Worm (Caenorhabditis elegans) whole organism, mixed stage, embryonic: ENCODE data around the gene scc-3.

Experiments used
- M03D4.4 ChIP-seq: sonication (generic microtip); optimal IDR thresholded peaks from 2 replicates; lab custom pipeline; 2017; ENCODE audit warnings: mild to moderate bottlenecking, missing genetic modification characterization, missing compliant biosample characterization
- blmp-1 ChIP-seq: fragments of 150-350 bp; optimal IDR thresholded peaks from 2 replicates; lab custom pipeline; 2014; ENCODE audit warnings: missing biosample characterization, missing genetic modification characterization
- ceh-39 ChIP-seq: fragments of 150-350 bp; optimal IDR thresholded peaks from 2 replicates; lab custom pipeline; 2014; ENCODE audit warnings: missing biosample characterization, missing genetic modification characterization
- ceh-43 ChIP-seq: fragments of 200-800 bp; sonication (Bioruptor generic); optimal IDR thresholded peaks from 2 replicates; lab custom pipeline; 2018; ENCODE audit warnings: mild to moderate bottlenecking, missing genetic modification characterization, moderate library complexity, missing compliant biosample characterization
- ces-1 ChIP-seq: fragments of 150-350 bp; optimal IDR thresholded peaks from 2 replicates; lab custom pipeline; 2014; ENCODE audit warnings: missing biosample characterization, missing genetic modification reagents, missing genetic modification characterization
- cnd-1 ChIP-seq: fragments of 200-800 bp; sonication (Bioruptor generic); optimal IDR thresholded peaks from 2 replicates; lab custom pipeline; 2018; ENCODE audit warnings: mild to moderate bottlenecking, missing genetic modification characterization, missing compliant biosample characterization
- drap-1 ChIP-seq: fragments of 200-800 bp; sonication (Bioruptor generic); optimal IDR thresholded peaks from 3 replicates; lab custom pipeline; 2018; ENCODE audit warnings: mild to moderate bottlenecking, missing genetic modification characterization, missing compliant biosample characterization
- elt-1 ChIP-seq: sonication (generic microtip); optimal IDR thresholded peaks from 2 replicates; lab custom pipeline; 2017; ENCODE audit warnings: missing genetic modification characterization, mild to moderate bottlenecking, missing compliant biosample characterization, antibody characterized with exemption, moderate library complexity, borderline replicate concordance; ENCODE audit not compliant: insufficient read depth
- elt-3 ChIP-seq: fragments of 150-350 bp; optimal IDR thresholded peaks from 2 replicates; lab custom pipeline; 2014; ENCODE audit warnings: missing biosample characterization, missing genetic modification characterization
- flh-1 ChIP-seq: fragments of 200-800 bp; sonication (Bioruptor generic); optimal IDR thresholded peaks from 2 replicates; lab custom pipeline; 2018; ENCODE audit warnings: mild to moderate bottlenecking, missing genetic modification characterization, moderate library complexity, missing compliant biosample characterization
- ham-2 ChIP-seq: fragments of 200-800 bp; sonication (Bioruptor generic); optimal IDR thresholded peaks from 2 replicates; lab custom pipeline; 2018; ENCODE audit warnings: mild to moderate bottlenecking, missing genetic modification characterization, missing compliant biosample characterization
- hlh-1 ChIP-seq: fragments of 150-350 bp; optimal IDR thresholded peaks from 2 replicates; lab custom pipeline; 2014; ENCODE audit warnings: missing biosample characterization, missing genetic modification reagents, missing genetic modification characterization
- lin-13 ChIP-seq: fragments of 150-350 bp; optimal IDR thresholded peaks from 2 replicates; lab custom pipeline; 2014; ENCODE audit warnings: missing biosample characterization, missing genetic modification characterization
- lin-32 ChIP-seq: fragments of 200-800 bp; sonication (Bioruptor generic); optimal IDR thresholded peaks from 2 replicates; lab custom pipeline; 2018; ENCODE audit warnings: mild to moderate bottlenecking, missing genetic modification characterization, missing compliant biosample characterization
- lsy-2 ChIP-seq: fragments of 150-350 bp; optimal IDR thresholded peaks from 2 replicates; lab custom pipeline; 2014; ENCODE audit warnings: missing biosample characterization, missing genetic modification characterization
- mep-1 ChIP-seq: fragments of 150-350 bp; optimal IDR thresholded peaks from 2 replicates; lab custom pipeline; 2017; ENCODE audit warnings: missing biosample characterization, missing genetic modification reagents, missing genetic modification characterization, inconsistent platforms
- mls-2 ChIP-seq: sonication (generic microtip); optimal IDR thresholded peaks from 2 replicates; lab custom pipeline; 2016; ENCODE audit warnings: mild to moderate bottlenecking, missing genetic modification characterization, moderate library complexity, missing compliant biosample characterization
- nhr-12 ChIP-seq: fragments of 150-350 bp; optimal IDR thresholded peaks from 2 replicates; lab custom pipeline; 2014; ENCODE audit warnings: missing biosample characterization, missing genetic modification characterization
- nhr-2 ChIP-seq: fragments of 150-350 bp; optimal IDR thresholded peaks from 2 replicates; lab custom pipeline; 2014; ENCODE audit warnings: missing biosample characterization, missing genetic modification characterization
- nhr-237 ChIP-seq: fragments of 150-350 bp; optimal IDR thresholded peaks from 2 replicates; lab custom pipeline; 2014; ENCODE audit warnings: missing biosample characterization, missing genetic modification characterization
- nhr-28 ChIP-seq: fragments of 150-350 bp; optimal IDR thresholded peaks from 2 replicates; lab custom pipeline; 2014; ENCODE audit warnings: missing biosample characterization, missing genetic modification characterization
- nhr-76 ChIP-seq: sonication (generic microtip); optimal IDR thresholded peaks from 2 replicates; lab custom pipeline; 2017; ENCODE audit warnings: missing biosample characterization, missing genetic modification characterization
- pha-4 ChIP-seq: fragments of 150-350 bp; optimal IDR thresholded peaks from 2 replicates; lab custom pipeline; 2018; ENCODE audit warnings: missing biosample characterization, missing genetic modification reagents, missing genetic modification characterization
- sem-2 ChIP-seq: fragments of 200-800 bp; sonication (Bioruptor generic); optimal IDR thresholded peaks from 2 replicates; lab custom pipeline; 2018; ENCODE audit warnings: mild to moderate bottlenecking, missing genetic modification characterization, missing compliant biosample characterization
- snpc-4 ChIP-seq: fragments of 150-350 bp; optimal IDR thresholded peaks from 2 replicates; lab custom pipeline; 2014; ENCODE audit warnings: missing biosample characterization, missing genetic modification characterization
- sptf-1 ChIP-seq: sonication (generic microtip); optimal IDR thresholded peaks from 2 replicates; lab custom pipeline; 2017; ENCODE audit warnings: mild to moderate bottlenecking, missing genetic modification characterization, moderate library complexity, missing compliant biosample characterization
- tbx-8 ChIP-seq: fragments of 200-800 bp; sonication (Bioruptor generic); optimal IDR thresholded peaks from 2 replicates; lab custom pipeline; 2018; ENCODE audit warnings: mild to moderate bottlenecking, missing genetic modification characterization, moderate library complexity, missing compliant biosample characterization
- unc-120 ChIP-seq: sonication (generic microtip); optimal IDR thresholded peaks from 2 replicates; lab custom pipeline; 2017; ENCODE audit warnings: missing genetic modification characterization, missing compliant biosample characterization; ENCODE audit not compliant: poor library complexity, severe bottlenecking
- unc-39 ChIP-seq: fragments of 150-350 bp; optimal IDR thresholded peaks from 2 replicates; lab custom pipeline; 2014; ENCODE audit warnings: missing biosample characterization, missing genetic modification characterization
- unc-62 ChIP-seq: fragments of 150-350 bp; optimal IDR thresholded peaks from 2 replicates; lab custom pipeline; 2014; ENCODE audit warnings: missing biosample characterization, missing genetic modification reagents, missing genetic modification characterization
- zip-8 ChIP-seq: fragments of 150-350 bp; optimal IDR thresholded peaks from 2 replicates; lab custom pipeline; 2014; ENCODE audit warnings: missing biosample characterization, missing genetic modification characterization
- ztf-11 ChIP-seq: fragments of 150-350 bp; optimal IDR thresholded peaks from 2 replicates; lab custom pipeline; 2014; ENCODE audit warnings: missing biosample characterization, missing genetic modification characterization

Gene scc-3

DNA sequence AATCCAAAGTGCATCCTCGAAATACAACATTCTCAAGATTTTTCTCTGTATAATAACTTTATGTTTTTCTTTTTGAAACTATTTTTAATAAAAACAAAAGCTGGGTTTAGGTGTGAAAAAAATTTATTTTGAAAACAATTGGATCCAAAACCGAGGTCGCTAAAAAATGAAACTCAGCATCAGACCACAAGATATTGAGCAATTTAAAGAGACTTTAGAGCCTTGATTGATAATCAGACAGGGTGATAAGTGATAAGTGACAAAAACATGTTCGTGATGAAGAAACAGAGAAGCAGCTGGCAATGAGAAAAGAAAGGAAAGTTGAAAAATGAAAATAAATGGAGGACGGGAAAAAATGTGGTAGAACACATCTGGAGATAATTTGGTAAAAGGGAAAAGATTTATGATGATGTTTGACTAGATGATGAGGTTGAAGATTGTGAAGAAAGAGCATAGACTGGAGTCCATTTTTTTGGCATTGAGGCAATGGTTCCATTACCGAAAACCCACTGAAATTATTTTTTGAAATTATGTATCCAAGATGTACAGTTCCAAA is 12.2 kb upstream of the scc-3 start, which contains the start of gene C15C8.6:
Gene C15C8.6, minus strand, starts transcription at position 51 of the 556 bp plus-strand sequence.
- TF ChIP-seq sptf-1 (tag; lab: Kevin White, UChicago) (no peak), lsy-2 (tag; lab: Kevin White, UChicago) (no peak), hlh-1 (tag; lab: Kevin White, UChicago) (no peak), elt-3 (no peak)

DNA sequence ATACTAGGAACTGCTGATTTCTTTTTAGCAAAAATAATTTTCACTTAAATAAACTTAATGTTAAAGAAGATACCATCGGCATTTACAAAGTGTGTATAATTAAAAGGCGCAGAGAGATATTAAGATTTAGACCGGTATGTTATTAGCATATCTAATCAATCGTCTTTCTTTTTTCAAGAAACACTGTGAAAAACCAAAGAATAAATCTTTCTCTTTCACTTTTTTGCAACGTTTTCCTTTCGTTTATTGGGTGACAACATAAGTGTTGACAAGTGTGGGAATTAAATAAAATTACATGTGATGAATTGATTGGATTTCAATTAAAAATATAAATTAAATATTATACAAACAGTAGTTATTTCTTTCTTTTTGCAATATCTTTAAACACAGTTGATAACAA is 11.3 kb upstream of the scc-3 start, which contains the start of gene C15C8.8:
Gene C15C8.8, minus strand, starts transcription at position 101 of the 400 bp plus-strand sequence.
- TF ChIP-seq ces-1 (GFP tag; lab: Kevin White, UChicago) (no peak), ceh-43 (GFP tag; lab: Kevin White, UChicago) (no peak), tbx-8 (no peak), M03D4.4 (tag; lab: Kevin White, UChicago) (no peak), ztf-11 (no peak), sptf-1 (tag; lab: Kevin White, UChicago) (no peak), mep-1 (tag; lab: Kevin White, UChicago) (no peak), drap-1 (GFP tag; lab: Kevin White, UChicago) (no peak), blmp-1 (tag; lab: Kevin White, UChicago) (no peak), nhr-12 (tag; lab: Kevin White, UChicago) (no peak), ceh-39 (tag; lab: Kevin White, UChicago) (no peak), elt-1 (no peak), elt-3 (no peak), zip-8 (tag; lab: Kevin White, UChicago) (no peak), lin-13 (tag; lab: Kevin White, UChicago) (no peak), flh-1 (GFP tag; lab: Kevin White, UChicago) (no peak), nhr-76 (tag; lab: Kevin White, UChicago) (no peak), lin-32 (no peak), unc-39 (tag; lab: Kevin White, UChicago) (no peak)

- TF ChIP-seq nhr-2 (tag; lab: Kevin White, UChicago) = no peak
- TF ChIP-seq cnd-1 (tag; lab: Kevin White, UChicago) = no peak
- no peak for TF ChIP-seq elt-3
- no peak for TF ChIP-seq ham-2 (GFP tag; lab: Kevin White, UChicago)
- no peak for TF ChIP-seq drap-1 (GFP tag; lab: Kevin White, UChicago)
- no peak for TF ChIP-seq ztf-11
- TF ChIP-seq ceh-43 (GFP tag; lab: Kevin White, UChicago) = no peak
- TF ChIP-seq sem-2 = no peak
- no peak for TF ChIP-seq lsy-2 (tag; lab: Kevin White, UChicago)
- TF ChIP-seq nhr-237 = no peak
Measured at ce11 chrV:12754839-12755238, 8.9 kb upstream of the scc-3 start, which contains the start of gene gpa-13. gpa-13 (minus strand) TSS chrV:12754939.

- TF ChIP-seq mls-2 (tag; lab: Kevin White, UChicago) = no peak
- TF ChIP-seq lsy-2 (tag; lab: Kevin White, UChicago) = no peak
- no peak for TF ChIP-seq nhr-76 (tag; lab: Kevin White, UChicago)
- TF ChIP-seq ceh-39 (tag; lab: Kevin White, UChicago) = no peak
- no peak for TF ChIP-seq snpc-4
- no peak for TF ChIP-seq pha-4
- no peak for TF ChIP-seq nhr-28 (tag; lab: Kevin White, UChicago)
- no peak for TF ChIP-seq mep-1 (tag; lab: Kevin White, UChicago)
- no peak for TF ChIP-seq ces-1 (GFP tag; lab: Kevin White, UChicago)
- TF ChIP-seq hlh-1 (tag; lab: Kevin White, UChicago) = no peak
- TF ChIP-seq M03D4.4 (tag; lab: Kevin White, UChicago) = no peak
- TF ChIP-seq unc-39 (tag; lab: Kevin White, UChicago) = no peak
- no peak for TF ChIP-seq unc-62 (GFP tag; lab: Kevin White, UChicago)
- TF ChIP-seq lin-32 = no peak
- TF ChIP-seq sem-2 = no peak
- TF ChIP-seq blmp-1 (tag; lab: Kevin White, UChicago) = no peak
Measured at ce11 chrV:12759660-12760059, 4.1 kb upstream of the scc-3 start, which contains the start of gene papl-1. papl-1 (minus strand) TSS chrV:12759760.

DNA sequence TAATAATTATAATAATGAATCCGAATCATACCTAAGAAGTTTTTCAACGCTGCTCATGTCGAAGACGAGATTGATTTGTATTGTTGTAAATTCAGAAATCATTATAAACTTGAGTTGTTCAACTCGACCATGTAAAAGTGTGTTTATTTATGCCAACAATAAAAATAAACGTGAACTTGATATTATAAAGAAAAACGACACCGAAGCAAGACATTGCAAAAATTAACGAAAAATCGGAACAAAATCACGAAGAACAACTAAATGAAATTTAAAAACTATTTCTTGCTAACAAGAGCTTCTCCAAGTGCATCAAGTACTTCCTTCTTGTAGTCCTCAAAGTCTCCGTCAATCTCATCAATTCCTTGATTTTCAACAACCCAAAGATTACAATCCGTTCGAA is 2.8 kb upstream of the scc-3 start, which contains the start of gene F18E2.15:
Gene F18E2.15, minus strand, starts transcription at position 101 of the 400 bp plus-strand sequence.
- TF ChIP-seq nhr-2 (tag; lab: Kevin White, UChicago) (no peak), flh-1 (GFP tag; lab: Kevin White, UChicago) (no peak), elt-1 (no peak), nhr-76 (tag; lab: Kevin White, UChicago) (no peak), unc-39 (tag; lab: Kevin White, UChicago) (no peak), unc-120 (tag; lab: Kevin White, UChicago) (no peak), ztf-11 (no peak), sem-2 (no peak), blmp-1 (tag; lab: Kevin White, UChicago) (no peak), elt-3 (no peak), nhr-28 (tag; lab: Kevin White, UChicago) (no peak), sptf-1 (tag; lab: Kevin White, UChicago) (no peak), lin-32 (no peak), mls-2 (tag; lab: Kevin White, UChicago) (no peak), lin-13 (tag; lab: Kevin White, UChicago) (no peak), nhr-237 (no peak), zip-8 (tag; lab: Kevin White, UChicago) (no peak), cnd-1 (tag; lab: Kevin White, UChicago) (no peak), snpc-4 (no peak)
